Fruit fly (Drosophila melanogaster) Kc167 (cell line): ENCODE measurements around the gene CG17207.

Source experiments
- Sin3A ChIP-seq: fragments of >200 bp; optimal IDR thresholded peaks from 2 replicates; lab custom pipeline; 2018; ENCODE audit warnings: missing external identifiers
- h ChIP-seq: fragments of >200 bp; optimal IDR thresholded peaks from 3 replicates; lab custom pipeline; 2018; ENCODE audit warnings: missing external identifiers
- insv ChIP-seq: fragments of >200 bp; optimal IDR thresholded peaks from 3 replicates; lab custom pipeline; 2018; ENCODE audit warnings: missing external identifiers
- psq ChIP-seq: fragments of >200 bp; optimal IDR thresholded peaks from 2 replicates; lab custom pipeline; 2017; ENCODE audit warnings: missing external identifiers

dm6 chr3R:12423997-12424396, 14.9 kb downstream of the CG17207 start:
- TF ChIP-seq insv (lab: Kevin White, UChicago), result no peak
- no peak for TF ChIP-seq psq (lab: Kevin White, UChicago)
- no peak for TF ChIP-seq Sin3A (lab: Kevin White, UChicago)
- TF ChIP-seq h, result no peak
